Worm (Caenorhabditis elegans) whole organism, L2 larva: ENCODE results near the gene E02C12.10.
A peak's percentile ranks its signal among the peaks of the same experiment; 100 is the strongest.

Source experiments
- C34F6.9 ChIP-seq: fragments of 150-350 bp; optimal IDR thresholded peaks from 2 replicates; lab custom pipeline; 2014; ENCODE audit warnings: missing biosample characterization, missing genetic modification characterization
- F13H6.1 ChIP-seq: sonication (generic microtip); optimal IDR thresholded peaks from 2 replicates; lab custom pipeline; 2016; ENCODE audit warnings: missing genetic modification characterization, missing compliant biosample characterization
- R02D3.7 ChIP-seq: fragments of 150-350 bp; optimal IDR thresholded peaks from 2 replicates; lab custom pipeline; 2014; ENCODE audit warnings: missing biosample characterization, missing genetic modification characterization
- Y55F3AM.14 ChIP-seq: fragments of 200-800 bp; sonication (Bioruptor generic); optimal IDR thresholded peaks from 2 replicates; lab custom pipeline; 2018; ENCODE audit warnings: mild to moderate bottlenecking, missing genetic modification characterization, missing compliant biosample characterization
- ceh-82 ChIP-seq: fragments of 150-350 bp; optimal IDR thresholded peaks from 2 replicates; lab custom pipeline; 2014; ENCODE audit warnings: missing biosample characterization, missing genetic modification characterization
- elt-1 ChIP-seq: fragments of 150-350 bp; optimal IDR thresholded peaks from 2 replicates; lab custom pipeline; 2014; ENCODE audit warnings: missing biosample characterization, missing genetic modification characterization
- fos-1 ChIP-seq: fragments of 150-350 bp; optimal IDR thresholded peaks from 2 replicates; lab custom pipeline; 2014; ENCODE audit warnings: missing biosample characterization, missing genetic modification characterization
- gmeb-1 ChIP-seq: fragments of 150-350 bp; optimal IDR thresholded peaks from 2 replicates; lab custom pipeline; 2014; ENCODE audit warnings: missing biosample characterization, missing genetic modification characterization
- lin-11 ChIP-seq: fragments of 150-350 bp; sonication (generic microtip); optimal IDR thresholded peaks from 2 replicates; lab custom pipeline; 2014; ENCODE audit warnings: missing biosample characterization, missing genetic modification characterization, inconsistent platforms, mixed read lengths
- lin-13 ChIP-seq: fragments of 150-350 bp; optimal IDR thresholded peaks from 2 replicates; lab custom pipeline; 2014; ENCODE audit warnings: missing biosample characterization, missing genetic modification reagents, missing genetic modification characterization
- lin-39 ChIP-seq: fragments of 150-350 bp; optimal IDR thresholded peaks from 2 replicates; lab custom pipeline; 2014; ENCODE audit warnings: missing biosample characterization, missing genetic modification reagents, missing genetic modification characterization
- lsy-2 ChIP-seq, 2 experiments: fragments of 150-350 bp in 1 of 2; sonication (generic microtip) in 1 of 2; optimal IDR thresholded peaks; 2 replicates each; lab custom pipeline; 2014 to 2017; ENCODE audit warnings: missing biosample characterization in 2 of 2, missing genetic modification characterization in 2 of 2
- mbf-1 ChIP-seq: sonication (generic microtip); optimal IDR thresholded peaks from 2 replicates; lab custom pipeline; 2017; ENCODE audit warnings: missing biosample characterization, missing genetic modification characterization
- mdl-1 ChIP-seq, 2 experiments: fragments of 150-350 bp in 1 of 2; sonication (generic microtip) in 1 of 2; optimal IDR thresholded peaks; 2 replicates each; lab custom pipeline; 2017; ENCODE audit warnings: missing biosample characterization in 2 of 2, missing genetic modification characterization in 2 of 2
- nhr-10 ChIP-seq: sonication (generic microtip); optimal IDR thresholded peaks from 2 replicates; lab custom pipeline; 2017; ENCODE audit warnings: missing biosample characterization, missing genetic modification characterization
- nhr-11 ChIP-seq: fragments of 150-350 bp; optimal IDR thresholded peaks from 2 replicates; lab custom pipeline; 2014; ENCODE audit warnings: missing biosample characterization, missing genetic modification characterization
- nhr-129 ChIP-seq: fragments of 150-350 bp; optimal IDR thresholded peaks from 2 replicates; lab custom pipeline; 2014; ENCODE audit warnings: missing biosample characterization, missing genetic modification characterization
- nhr-21 ChIP-seq: fragments of 150-350 bp; optimal IDR thresholded peaks from 2 replicates; lab custom pipeline; 2014; ENCODE audit warnings: missing biosample characterization, missing genetic modification characterization
- nhr-23 ChIP-seq: fragments of 150-350 bp; optimal IDR thresholded peaks from 2 replicates; lab custom pipeline; 2014; ENCODE audit warnings: missing biosample characterization, missing genetic modification reagents, missing genetic modification characterization
- nhr-237 ChIP-seq: fragments of 150-350 bp; optimal IDR thresholded peaks from 2 replicates; lab custom pipeline; 2014; ENCODE audit warnings: missing biosample characterization, missing genetic modification characterization
- nhr-25 ChIP-seq: fragments of 150-350 bp; sonication (generic microtip); optimal IDR thresholded peaks from 3 replicates; lab custom pipeline; 2014; ENCODE audit warnings: missing biosample characterization, missing genetic modification characterization
- nhr-6 ChIP-seq: fragments of 150-350 bp; optimal IDR thresholded peaks from 2 replicates; lab custom pipeline; 2014; ENCODE audit warnings: missing biosample characterization, missing genetic modification characterization
- nhr-77 ChIP-seq: fragments of 150-350 bp; optimal IDR thresholded peaks from 2 replicates; lab custom pipeline; 2014; ENCODE audit warnings: missing biosample characterization, missing genetic modification characterization
- peb-1 ChIP-seq: fragments of 150-350 bp; optimal IDR thresholded peaks from 2 replicates; lab custom pipeline; 2014; ENCODE audit warnings: missing biosample characterization, missing genetic modification characterization
- sem-4 ChIP-seq: fragments of 150-350 bp; optimal IDR thresholded peaks from 2 replicates; lab custom pipeline; 2014; ENCODE audit warnings: missing biosample characterization, missing genetic modification reagents, missing genetic modification characterization
- skn-1 ChIP-seq: sonication (generic microtip); optimal IDR thresholded peaks from 2 replicates; lab custom pipeline; 2017; ENCODE audit warnings: missing biosample characterization, missing genetic modification characterization
- sma-9 ChIP-seq, 2 experiments: fragments of 150-350 bp in 1 of 2; sonication (generic microtip) in 1 of 2; optimal IDR thresholded peaks; 2 replicates each; lab custom pipeline; 2014 to 2016; ENCODE audit warnings: missing genetic modification characterization in 2 of 2, mild to moderate bottlenecking in 1 of 2, missing biosample characterization in 1 of 2, missing compliant biosample characterization in 1 of 2, missing genetic modification reagents in 1 of 2, moderate library complexity in 1 of 2
- snpc-4 ChIP-seq: fragments of 150-350 bp; optimal IDR thresholded peaks from 2 replicates; lab custom pipeline; 2014; ENCODE audit warnings: missing biosample characterization, missing genetic modification characterization
- unc-39 ChIP-seq: fragments of 150-350 bp; optimal IDR thresholded peaks from 2 replicates; lab custom pipeline; 2014; ENCODE audit warnings: missing biosample characterization, missing genetic modification characterization
- unc-55 ChIP-seq: fragments of 150-350 bp; sonication (generic microtip); optimal IDR thresholded peaks from 3 replicates; lab custom pipeline; 2014; ENCODE audit warnings: missing biosample characterization, missing genetic modification reagents, missing genetic modification characterization
- unc-62 ChIP-seq: fragments of 150-350 bp; optimal IDR thresholded peaks from 2 replicates; lab custom pipeline; 2014; ENCODE audit warnings: missing biosample characterization, missing genetic modification reagents, missing genetic modification characterization
- ztf-1 ChIP-seq: fragments of 200-800 bp; sonication (Bioruptor generic); conservative IDR thresholded peaks from 2 replicates; pipeline ENCODE4 v1.3.6; 2022; ENCODE audit warnings: missing genetic modification characterization, missing compliant biosample characterization
- ztf-11 ChIP-seq: sonication (generic microtip); optimal IDR thresholded peaks from 2 replicates; lab custom pipeline; 2017; ENCODE audit warnings: missing biosample characterization, missing genetic modification characterization
- ztf-4 ChIP-seq: fragments of 150-350 bp; optimal IDR thresholded peaks from 2 replicates; lab custom pipeline; 2014; ENCODE audit warnings: missing biosample characterization, missing genetic modification characterization

Gene E02C12.10

DNA sequence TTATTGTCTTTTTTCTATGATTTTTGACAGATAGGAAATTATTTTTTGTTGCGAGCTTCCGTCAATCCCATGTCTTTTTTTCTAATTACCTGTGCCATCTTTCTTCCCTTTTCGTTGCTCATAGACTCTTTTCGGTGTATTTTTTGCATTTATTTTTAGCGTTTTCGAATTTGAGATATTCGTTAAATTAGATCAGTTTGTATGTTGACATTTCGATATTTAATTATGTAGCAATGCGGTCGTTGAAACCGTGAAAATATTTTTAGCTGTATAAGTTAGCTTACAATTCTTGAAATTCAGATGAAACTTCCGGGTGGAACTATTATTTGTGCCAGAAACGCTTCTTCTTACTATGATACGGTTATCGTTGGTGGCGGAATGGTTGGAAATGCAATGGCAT, 41.7 kb downstream of the E02C12.10 start, which contains the start of gene coq-6:
Gene coq-6 (plus strand): TSS at position 301 of the 400 bp plus-strand sequence.
- TF ChIP-seq nhr-237 (tag; lab: Kevin White, UChicago) (no peak), sem-4 (tag; lab: Kevin White, UChicago) (no peak), ztf-11 (tag; lab: Kevin White, UChicago) (no peak), ztf-4 (no peak), lin-39 (no peak), ceh-82 (tag; lab: Kevin White, UChicago) (no peak), R02D3.7 (no peak), nhr-23 (tag; lab: Kevin White, UChicago) (no peak), nhr-129 (tag; lab: Kevin White, UChicago) (no peak), snpc-4 (no peak), fos-1 (tag; lab: Kevin White, UChicago) (no peak), nhr-25 (no peak), nhr-10 (tag; lab: Kevin White, UChicago) (no peak), unc-62 (no peak), lin-13 (GFP tag; lab: Kevin White, UChicago) (no peak), nhr-77 (tag; lab: Kevin White, UChicago) (no peak), lsy-2 (tag; optimal IDR thresholded peaks at IDR 0.05; lab: Kevin White, UChicago) (no peak), peb-1 (tag; lab: Kevin White, UChicago) (no peak), lin-11 (no peak), nhr-21 (tag; lab: Kevin White, UChicago) (no peak)

DNA sequence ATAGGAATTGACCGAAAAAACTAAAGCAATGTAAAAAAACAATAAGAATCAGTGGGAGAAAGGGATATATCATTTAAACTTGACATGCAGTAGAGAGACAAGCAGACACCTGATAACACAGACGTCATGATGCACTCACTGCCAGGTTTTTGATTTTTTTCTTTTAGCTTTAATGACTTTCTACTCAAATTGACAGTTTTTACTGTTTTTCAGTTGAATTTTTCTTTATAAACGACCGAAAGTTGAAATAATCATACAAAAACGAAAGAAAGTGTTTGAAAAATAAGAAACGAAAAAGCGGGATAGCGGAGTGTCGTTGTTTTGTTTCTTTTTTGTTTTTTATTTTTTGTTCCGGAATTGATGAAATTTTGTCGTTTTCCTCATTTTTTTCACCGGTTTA, 44.0 kb downstream of the E02C12.10 start, which contains the start of gene ucp-4:
Gene ucp-4 (plus strand): TSS at position 83 of the 400 bp plus-strand sequence.
- no peak for TF ChIP-seq nhr-23 (tag; lab: Kevin White, UChicago)
- TF ChIP-seq C34F6.9 (tag; lab: Kevin White, UChicago): peak; percentile 37

DNA sequence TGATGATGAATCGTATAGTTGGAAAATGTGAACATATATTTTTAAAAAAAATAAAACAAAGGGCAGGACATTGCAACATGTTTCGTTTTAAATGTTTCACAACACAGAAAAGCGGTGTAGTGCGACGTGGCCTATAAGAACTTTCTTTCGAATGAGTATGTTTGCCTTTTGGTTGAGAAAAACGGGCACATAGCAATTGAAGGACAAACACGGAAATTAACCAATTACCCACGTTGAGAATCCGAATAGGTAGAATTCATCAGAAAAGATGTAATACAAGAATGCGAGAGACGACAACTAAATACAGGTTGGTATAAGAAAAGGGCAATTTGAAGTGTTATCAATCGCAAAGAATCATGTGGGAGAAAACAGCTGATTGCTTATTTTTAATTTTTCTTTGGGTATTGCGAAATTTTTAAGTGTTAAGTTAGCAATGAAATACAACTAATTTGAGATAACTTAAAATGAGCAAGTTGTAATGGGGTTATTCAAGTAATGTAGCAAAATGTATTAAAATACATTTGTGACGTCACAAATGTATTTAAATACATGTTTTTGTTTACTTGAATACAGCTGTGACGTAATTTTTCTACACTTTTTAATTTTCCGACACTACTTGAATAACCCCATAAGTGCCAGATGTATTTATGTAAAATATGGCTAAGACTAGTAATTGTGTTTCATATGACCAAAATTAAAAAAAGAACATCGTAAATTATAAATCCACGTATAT, 44.7 kb downstream of the E02C12.10 start, which contains the start of gene acl-14:
Gene acl-14 (minus strand): TSS at position 316 of the 733 bp plus-strand sequence.
- no peak for TF ChIP-seq lsy-2 (tag; optimal IDR thresholded peaks at IDR 0.05; lab: Kevin White, UChicago)
- peak; percentile 59 for TF ChIP-seq nhr-25
- TF ChIP-seq sma-9 (GFP tag; optimal IDR thresholded peaks at IDR 0.05; lab: Kevin White, UChicago): peak; percentile 18
- no peak for TF ChIP-seq sma-9 (tag; optimal IDR thresholded peaks at IDR 0.05; lab: Kevin White, UChicago)
- TF ChIP-seq gmeb-1 (tag; lab: Kevin White, UChicago): peak; percentile 31
- no peak for TF ChIP-seq elt-1 (tag; lab: Kevin White, UChicago)
- TF ChIP-seq nhr-10 (tag; lab: Kevin White, UChicago): no peak
- peak; percentile 8 for TF ChIP-seq unc-55
- TF ChIP-seq nhr-11 (tag; lab: Kevin White, UChicago): no peak
- TF ChIP-seq, all 48 proteins: peak for 4

DNA sequence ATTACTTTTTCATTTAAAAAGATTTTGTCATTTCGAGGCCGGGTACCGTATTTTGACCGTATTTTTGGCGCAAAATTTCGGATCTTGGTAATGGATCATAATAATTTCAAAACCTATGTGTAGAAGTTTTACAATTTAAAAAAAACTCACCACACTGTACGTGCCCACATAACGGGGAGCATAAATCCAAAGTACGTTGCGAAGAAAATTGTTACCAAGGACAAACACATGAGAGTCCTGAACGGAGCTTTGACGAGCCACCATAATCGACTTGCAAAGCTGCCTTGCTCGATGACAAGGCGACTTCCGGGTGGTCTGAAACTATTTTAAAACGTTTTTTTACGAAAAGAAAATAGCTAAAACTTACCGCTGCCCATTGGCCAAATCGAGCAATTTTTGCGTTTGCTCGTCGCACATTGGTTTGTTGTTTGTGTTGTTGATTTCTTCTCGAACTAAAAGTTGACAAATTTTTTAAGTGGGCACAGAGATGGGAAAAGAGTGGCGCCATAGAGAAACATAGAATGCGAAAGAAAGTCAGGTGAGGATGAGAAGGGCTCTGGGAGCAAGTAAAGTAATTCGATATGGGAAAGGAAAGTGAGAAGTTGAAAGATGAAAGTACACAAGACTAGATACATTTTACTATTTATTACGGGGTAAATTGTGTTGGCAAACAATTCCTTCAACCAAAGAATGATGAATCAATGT, 45.4 kb downstream of the E02C12.10 start:
- no peak for TF ChIP-seq ztf-1 (GFP tag; lab: Robert Waterston, UW)
- TF ChIP-seq sma-9 (GFP tag; optimal IDR thresholded peaks at IDR 0.05; lab: Kevin White, UChicago): no peak
- TF ChIP-seq sma-9 (tag; optimal IDR thresholded peaks at IDR 0.05; lab: Kevin White, UChicago): no peak
- TF ChIP-seq Y55F3AM.14 (GFP tag; lab: Kevin White, UChicago): no peak
- TF ChIP-seq mdl-1 (tag; optimal IDR thresholded peaks at IDR 0.05; lab: Kevin White, UChicago): no peak
- TF ChIP-seq unc-39: no peak
- no peak for TF ChIP-seq mbf-1 (tag; lab: Kevin White, UChicago)
- no peak for TF ChIP-seq nhr-6 (tag; lab: Kevin White, UChicago)
- no peak for TF ChIP-seq lin-13 (GFP tag; lab: Kevin White, UChicago)
- no peak for TF ChIP-seq ztf-4
- TF ChIP-seq nhr-21 (tag; lab: Kevin White, UChicago): no peak
- peak; percentile 7 for TF ChIP-seq nhr-129 (tag; lab: Kevin White, UChicago)
- peak; percentile 48 for TF ChIP-seq F13H6.1 (tag; lab: Kevin White, UChicago)
- no peak for TF ChIP-seq skn-1
- TF ChIP-seq nhr-10 (tag; lab: Kevin White, UChicago): no peak
